Fruit fly (Drosophila melanogaster): Measurements from ENCODE around the gene CG44085.
"Not testable (repeated sequence)": the region's sequence is repeated elsewhere in the genome, so short reads cannot be mapped to it uniquely, and the experiment has no call there.

The CG44085 gene

DNA sequence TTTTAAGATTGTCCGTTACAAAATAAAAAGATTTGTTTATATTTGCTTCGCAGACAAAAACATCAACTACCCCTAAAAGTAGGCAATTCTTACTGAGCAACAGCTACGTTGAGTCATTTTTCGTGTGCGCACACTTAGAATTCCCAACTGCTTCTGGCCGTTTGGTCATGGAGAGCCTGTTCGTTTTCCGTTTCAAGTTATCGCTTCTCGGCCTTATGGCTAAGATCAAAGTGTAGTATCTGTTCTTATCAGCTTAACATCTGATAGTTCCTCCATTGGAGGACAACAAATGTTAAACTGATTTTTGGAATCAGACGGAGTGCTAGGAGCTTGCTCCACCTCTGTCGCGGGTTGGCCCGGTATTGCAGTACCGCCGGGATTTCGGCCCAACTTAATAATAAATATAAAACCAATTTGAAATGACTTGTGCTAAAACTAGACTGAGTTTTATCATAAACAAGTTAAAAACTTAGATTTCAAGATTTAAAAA, 45.1 kb upstream of the CG44085 start (continued):
- TF ChIP-seq dmrt99B (tag; optimal IDR thresholded peaks at IDR 0.05), result peak; percentile 65
- peak; percentile 46; the same call in 1 of the 2 replicates for TF ChIP-seq Taf1 (GFP tag; IDR thresholded peaks at IDR 0.05)
- TF ChIP-seq B-H2 (GFP tag; optimal IDR thresholded peaks at IDR 0.05), result peak; percentile 39
- TF ChIP-seq CG4730 (GFP tag; IDR thresholded peaks at IDR 0.05), result peak; percentile 44; the same call in 1 of the 2 replicates
- TF ChIP-seq cas (GFP tag; IDR thresholded peaks at IDR 0.05), result peak; percentile 68
- peak; percentile 13 for TF ChIP-seq Chrac-16 (GFP tag; optimal IDR thresholded peaks at IDR 0.05)
- TF ChIP-seq peb (GFP tag; IDR thresholded peaks at IDR 0.05), result peak; percentile 58; the same call in 1 of the 2 replicates
- TF ChIP-seq CG13894 (tag; optimal IDR thresholded peaks at IDR 0.05), result peak; percentile 90
- peak; percentile 69 for TF ChIP-seq NC2β (GFP tag; optimal IDR thresholded peaks at IDR 0.05)
- TF ChIP-seq knrl (GFP tag; IDR thresholded peaks at IDR 0.05; ENCODE audit: partially characterized antibody), result peak; percentile 78; the same call in 2 of the 3 replicates
- peak; percentile 29 for TF ChIP-seq Sry-δ (GFP tag; optimal IDR thresholded peaks at IDR 0.05)
- TF ChIP-seq dmrt11E (tag; optimal IDR thresholded peaks at IDR 0.05), result peak; percentile 27
- TF ChIP-seq otp (GFP tag; IDR thresholded peaks at IDR 0.05), result peak; percentile 76
- peak; percentile 44 for TF ChIP-seq Hsf (GFP tag; optimal IDR thresholded peaks at IDR 0.05)
- 0 out of 2 replicates have a peak, but pooled peaks have one; percentile 14 for TF ChIP-seq Rx (GFP tag; IDR thresholded peaks at IDR 0.05)
- TF ChIP-seq insv (GFP tag; optimal IDR thresholded peaks at IDR 0.05), result peak in 1 of 2 experiments; percentile 63
- TF ChIP-seq Stat92E (GFP tag; optimal IDR thresholded peaks at IDR 0.05), result peak in 1 of 3 experiments; percentile 87
- TF ChIP-seq CG10979 (tag; optimal IDR thresholded peaks at IDR 0.05), result peak; percentile 42
- peak; percentile 52 for TF ChIP-seq cwo (GFP tag; optimal IDR thresholded peaks at IDR 0.05)
- TF ChIP-seq sens (GFP tag), result peak; percentile 93
- TF ChIP-seq CG12104 (GFP tag; optimal IDR thresholded peaks at IDR 0.05), result peak; percentile 5
- TF ChIP-seq bbx (GFP tag; IDR thresholded peaks at IDR 0.05; ENCODE audit: partially characterized antibody), result peak; percentile 77
- TF ChIP-seq NFAT (GFP tag; IDR thresholded peaks at IDR 0.05), result peak; percentile 55; the same call in 1 of the 2 replicates
- TF ChIP-seq caup (GFP tag; optimal IDR thresholded peaks at IDR 0.05; ENCODE audit: severe bottlenecking), result peak; percentile 80
- peak; percentile 6 for TF ChIP-seq CG1602 (GFP tag; optimal IDR thresholded peaks at IDR 0.05)
- TF ChIP-seq pnt (GFP tag; optimal IDR thresholded peaks at IDR 0.05), result peak; percentile 2
- peak; percentile 50; the same call in 1 of the 2 replicates for TF ChIP-seq onecut (GFP tag; IDR thresholded peaks at IDR 0.05)
- TF ChIP-seq Antp (GFP tag; optimal IDR thresholded peaks at IDR 0.05), result peak; percentile 75
- TF ChIP-seq CG34224 (GFP tag; IDR thresholded peaks at IDR 0.05; ENCODE audit: partially characterized antibody), result peak; percentile 35; the same call in 1 of the 3 replicates
- TF ChIP-seq Mad (GFP tag; optimal IDR thresholded peaks at IDR 0.05), result peak; percentile 70
- TF ChIP-seq HLH3B (GFP tag; IDR thresholded peaks at IDR 0.05), result peak; percentile 66; the same call in 1 of the 2 replicates
- TF ChIP-seq CG1233 (GFP tag; optimal IDR thresholded peaks at IDR 0.05), result peak; percentile 67
- peak; percentile 16 for TF ChIP-seq CG33557 (GFP tag; optimal IDR thresholded peaks at IDR 0.05)
- TF ChIP-seq Opbp (GFP tag; IDR thresholded peaks at IDR 0.05; ENCODE audit: partially characterized antibody), result peak; percentile 72
- TF ChIP-seq CG33213 (GFP tag; optimal IDR thresholded peaks at IDR 0.05), result peak; percentile 81
- TF ChIP-seq Dip3 (GFP tag; optimal IDR thresholded peaks at IDR 0.05), result peak; percentile 28
- TF ChIP-seq prd (optimal IDR thresholded peaks at IDR 0.05), result not testable (repeated sequence)
- TF ChIP-seq prd (GFP tag; IDR thresholded peaks at IDR 0.05), result peak; percentile 67
- peak; percentile 15 for TF ChIP-seq Spps (tag; optimal IDR thresholded peaks at IDR 0.05)
- TF ChIP-seq tgo (GFP tag; IDR thresholded peaks at IDR 0.05), result peak; percentile 47; the same call in 2 of the 3 replicates
- TF ChIP-seq pzg (GFP tag; optimal IDR thresholded peaks at IDR 0.05), result peak; percentile 3
- peak; percentile 51 for TF ChIP-seq CG2875 (GFP tag; optimal IDR thresholded peaks at IDR 0.05)
- TF ChIP-seq phol (tag; optimal IDR thresholded peaks at IDR 0.05), result peak; percentile 7
- TF ChIP-seq chif (GFP tag; optimal IDR thresholded peaks at IDR 0.05), result peak in 1 of 2 experiments; percentile 52
- peak; percentile 36 for TF ChIP-seq CoRest (tag; optimal IDR thresholded peaks at IDR 0.05)
- peak; percentile 9 for TF ChIP-seq Atf-2 (GFP tag; optimal IDR thresholded peaks at IDR 0.05)
- peak; percentile 24 for TF ChIP-seq CG3281 (GFP tag; optimal IDR thresholded peaks at IDR 0.05)
- TF ChIP-seq slbo (GFP tag; IDR thresholded peaks at IDR 0.05), result peak; percentile 80
- TF ChIP-seq CG16813 (GFP tag; IDR thresholded peaks at IDR 0.05; ENCODE audit: partially characterized antibody), result peak; percentile 54; the same call in 2 of the 3 replicates

Data from whole organism, embryonic.